Worm (Caenorhabditis elegans): ENCODE measurements around the gene BE10.5.
A peak's percentile ranks its signal among the peaks of the same experiment; 100 is the strongest.

The BE10.5 gene

DNA sequence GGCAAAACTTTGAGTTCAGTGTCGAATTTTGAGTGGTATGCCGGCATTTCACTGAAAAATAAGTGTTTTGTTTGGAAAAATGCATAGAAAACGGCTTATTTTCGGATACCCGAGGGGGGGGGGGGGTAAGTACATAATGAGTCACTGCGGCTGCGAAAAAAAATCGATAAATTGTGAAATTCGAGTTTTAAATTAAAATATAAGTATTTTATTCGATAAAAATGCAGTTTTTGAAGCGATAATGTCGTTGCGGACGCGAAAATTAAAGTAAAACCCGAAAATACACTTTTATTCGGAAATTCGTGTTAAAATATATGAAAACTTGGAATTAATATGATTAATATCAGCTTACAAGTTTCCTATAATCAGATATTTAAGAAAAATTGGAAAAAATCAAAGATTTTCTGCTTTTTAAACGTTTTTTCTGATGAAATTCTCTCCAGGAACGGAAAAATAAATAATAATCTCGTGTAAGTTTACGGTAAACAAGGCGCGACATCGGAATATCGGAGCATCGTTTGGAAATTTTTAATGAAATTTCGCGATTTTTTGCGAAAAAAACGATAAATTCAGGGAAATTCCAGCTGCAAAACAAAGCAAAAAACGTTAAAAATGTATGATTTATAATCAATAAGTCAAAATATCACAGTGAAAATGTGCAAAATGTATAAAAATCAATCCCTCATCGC is 11.6 kb upstream of the BE10.5 start, which contains the start of gene arx-5:
TSS of gene arx-5 (minus strand) at position 51 of the 689 bp plus-strand sequence.
- TF ChIP-seq eor-1 (tag; optimal IDR thresholded peaks at IDR 0.05) (no peak), lin-15B (tag; optimal IDR thresholded peaks at IDR 0.05) (peak; percentile 46), fkh-10 (GFP tag; optimal IDR thresholded peaks at IDR 0.05) (no peak), ceh-82 (tag; optimal IDR thresholded peaks at IDR 0.05) (no peak), pha-4 (tag; optimal IDR thresholded peaks at IDR 0.05) (peak; percentile 62), R02D3.7 (tag; optimal IDR thresholded peaks at IDR 0.05) (peak; percentile 88), nhr-12 (tag; optimal IDR thresholded peaks at IDR 0.05) (no peak), nfya-1 (tag; optimal IDR thresholded peaks at IDR 0.05; ENCODE audit: insufficient read depth) (peak; percentile 38), hmg-11 (tag; optimal IDR thresholded peaks at IDR 0.05) (peak; percentile 6), unc-39 (tag; optimal IDR thresholded peaks at IDR 0.05) (no peak)

ce11 chrIII:12813193-12813592 is 6.6 kb upstream of the BE10.5 start, which contains the start of gene BE10.4:
Gene BE10.4, plus strand, starts transcription at chrIII:12813493.
- TF ChIP-seq hmg-11 (tag; optimal IDR thresholded peaks at IDR 0.05) (no peak), zag-1 (tag; optimal IDR thresholded peaks at IDR 0.05) (no peak), fos-1 (tag; optimal IDR thresholded peaks at IDR 0.05) (no peak), jun-1 (tag; optimal IDR thresholded peaks at IDR 0.05) (no peak), nhr-67 (tag; optimal IDR thresholded peaks at IDR 0.05) (no peak), ceh-28 (tag; optimal IDR thresholded peaks at IDR 0.05) (no peak), unc-39 (tag; optimal IDR thresholded peaks at IDR 0.05) (no peak), ceh-16 (tag; optimal IDR thresholded peaks at IDR 0.05) (no peak), ceh-9 (tag; optimal IDR thresholded peaks at IDR 0.05) (no peak), pqm-1 (tag; optimal IDR thresholded peaks at IDR 0.05) (no peak)

DNA sequence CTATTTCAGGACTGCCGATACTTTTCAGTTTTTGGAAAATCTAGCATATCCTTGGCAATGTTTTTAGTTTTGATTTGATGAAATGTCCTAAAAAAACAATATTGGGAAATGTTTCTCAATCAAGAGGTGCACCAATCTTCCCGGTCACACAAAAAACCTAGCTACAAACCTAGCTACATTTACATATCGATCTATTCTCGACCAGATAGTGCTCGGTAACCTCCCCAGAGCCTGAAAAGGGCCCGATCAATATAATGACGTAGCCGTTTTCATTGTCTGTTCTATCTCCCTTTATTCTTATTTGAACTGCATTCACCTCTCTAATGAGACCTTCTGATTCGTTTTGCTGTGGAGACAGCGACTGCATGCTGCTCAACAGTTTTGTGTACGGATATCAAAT is 1.1 kb upstream of the BE10.5 start, which contains the start of gene BE10.3:
TSS of gene BE10.3 (plus strand) at position 301 of the 400 bp plus-strand sequence.
- no peak for TF ChIP-seq lsy-12 (tag; optimal IDR thresholded peaks at IDR 0.05)
- TF ChIP-seq nhr-23 (tag; optimal IDR thresholded peaks at IDR 0.05), result no peak
- TF ChIP-seq elt-3 (tag; optimal IDR thresholded peaks at IDR 0.05), result no peak
- TF ChIP-seq egl-27 (tag; optimal IDR thresholded peaks at IDR 0.05), result no peak
- no peak for TF ChIP-seq eor-1 (tag; optimal IDR thresholded peaks at IDR 0.05)
- no peak for TF ChIP-seq skn-1 (tag; optimal IDR thresholded peaks at IDR 0.05)
- no peak for TF ChIP-seq hmg-11 (tag; optimal IDR thresholded peaks at IDR 0.05)
- no peak for TF ChIP-seq fkh-2 (tag; optimal IDR thresholded peaks at IDR 0.05)
- no peak for TF ChIP-seq fos-1 (tag; optimal IDR thresholded peaks at IDR 0.05)
- TF ChIP-seq ama-1 (optimal IDR thresholded peaks at IDR 0.05), result no peak
- no peak for TF ChIP-seq unc-62 (GFP tag; optimal IDR thresholded peaks at IDR 0.05)
- TF ChIP-seq elt-2 (tag; optimal IDR thresholded peaks at IDR 0.05), result no peak
- TF ChIP-seq daf-12 (tag; optimal IDR thresholded peaks at IDR 0.05), result no peak
- TF ChIP-seq nhr-12 (tag; optimal IDR thresholded peaks at IDR 0.05), result no peak
- TF ChIP-seq tbx-2 (tag; optimal IDR thresholded peaks at IDR 0.05), result no peak

DNA sequence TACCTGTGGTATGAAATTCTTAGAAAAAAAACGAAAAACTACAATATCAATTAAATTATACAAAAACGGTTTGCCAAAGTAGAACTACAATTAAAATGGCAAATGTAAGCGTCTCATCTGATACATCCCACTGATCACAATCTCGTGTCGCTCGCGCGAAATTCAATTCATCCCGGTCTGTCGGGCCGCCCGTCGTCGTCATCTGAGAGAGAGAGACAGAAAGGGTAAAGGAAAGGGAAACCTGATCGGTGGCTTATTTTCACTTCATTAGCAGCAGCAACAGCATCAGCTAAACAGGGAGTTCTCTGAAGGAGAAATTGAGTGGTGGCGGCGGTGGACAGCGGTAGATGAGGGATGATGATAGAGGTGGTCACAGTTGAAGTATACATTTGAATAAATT is 6.1 kb downstream of the BE10.5 start:
- TF ChIP-seq lin-15B (tag; optimal IDR thresholded peaks at IDR 0.05), result peak; percentile 21
- peak; percentile 75 for TF ChIP-seq nhr-25 (tag; optimal IDR thresholded peaks at IDR 0.05)
- TF ChIP-seq sea-2 (GFP tag; optimal IDR thresholded peaks at IDR 0.05), result no peak
- peak; percentile 16 for TF ChIP-seq nhr-43 (tag; optimal IDR thresholded peaks at IDR 0.05; ENCODE audit: poor library complexity, severe bottlenecking)
- TF ChIP-seq nhr-237 (tag; optimal IDR thresholded peaks at IDR 0.05), result no peak
- TF ChIP-seq nhr-23 (tag; optimal IDR thresholded peaks at IDR 0.05), result peak; percentile 28
- no peak for TF ChIP-seq fos-1 (tag; optimal IDR thresholded peaks at IDR 0.05)
- TF ChIP-seq mdl-1 (tag; optimal IDR thresholded peaks at IDR 0.05), result no peak
- TF ChIP-seq elt-1 (tag; optimal IDR thresholded peaks at IDR 0.05), result peak; percentile 14

DNA sequence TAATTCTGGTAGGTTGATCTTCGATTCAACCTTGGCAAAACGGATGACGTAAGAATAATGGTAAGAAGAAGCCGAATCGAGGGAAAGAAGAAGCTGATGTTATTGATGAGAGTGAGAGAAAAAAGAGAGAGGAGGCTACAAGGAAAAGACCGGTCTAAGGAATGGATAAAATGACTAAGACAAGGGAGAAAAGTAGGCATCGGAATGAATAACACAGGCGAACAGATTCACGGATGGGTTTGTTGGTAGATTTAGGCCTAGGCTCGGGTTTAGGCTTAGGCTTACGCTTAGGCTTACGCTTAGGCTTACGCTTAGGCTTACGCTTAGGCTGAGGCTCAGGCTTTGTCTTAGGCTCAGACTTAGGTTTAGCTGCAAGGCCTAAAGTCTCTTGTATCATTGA is 8.1 kb downstream of the BE10.5 start, which contains the start of gene agmo-1:
TSS of gene agmo-1 (minus strand) at position 101 of the 400 bp plus-strand sequence.
- TF ChIP-seq nhr-67 (tag; optimal IDR thresholded peaks at IDR 0.05) (no peak), nhr-25 (tag; optimal IDR thresholded peaks at IDR 0.05) (peak; percentile 70), unc-39 (tag; optimal IDR thresholded peaks at IDR 0.05) (no peak), ama-1 (optimal IDR thresholded peaks at IDR 0.05) (no peak), nhr-12 (tag; optimal IDR thresholded peaks at IDR 0.05) (no peak)
